Fruit fly (Drosophila melanogaster) whole organism, embryonic: ENCODE data around the gene Upf2.
A peak's percentile ranks its signal among the peaks of the same experiment; 100 is the strongest.

ENCODE experiments used
- Adf1 ChIP-seq: fragments of 200-800 bp; sonication (Bioruptor generic); IDR thresholded peaks from 2 replicates; pipeline ENCODE4 v1.3.6; 2022; ENCODE audit warnings: missing biosample characterization, missing genetic modification characterization
- Aef1 ChIP-seq: fragments of 200-800 bp; sonication (Bioruptor generic); IDR thresholded peaks from 3 replicates; pipeline ENCODE4 v1.3.6; 2022; ENCODE audit warnings: missing biosample characterization, missing genetic modification characterization
- Atf-2 ChIP-seq: fragments of 200-800 bp; sonication (Bioruptor generic); optimal IDR thresholded peaks from 2 replicates; lab custom pipeline; 2016; ENCODE audit warnings: missing biosample characterization, missing genetic modification characterization
- Atf3 ChIP-seq: fragments of 200-800 bp; sonication (Bioruptor generic); optimal IDR thresholded peaks from 3 replicates; lab custom pipeline; 2016; ENCODE audit warnings: missing biosample characterization, missing genetic modification characterization
- CG10979 ChIP-seq: fragments of 200-800 bp; sonication (Bioruptor generic); optimal IDR thresholded peaks from 2 replicates; lab custom pipeline; 2018; ENCODE audit warnings: missing biosample characterization, mild to moderate bottlenecking, missing genetic modification characterization, moderate library complexity
- CG12236 ChIP-seq: fragments of 200-800 bp; sonication (Bioruptor generic); optimal IDR thresholded peaks from 2 replicates; lab custom pipeline; 2016; ENCODE audit warnings: missing biosample characterization, missing genetic modification characterization
- CG13894 ChIP-seq: fragments of 200-800 bp; sonication (Bioruptor generic); optimal IDR thresholded peaks from 3 replicates; lab custom pipeline; 2018; ENCODE audit warnings: missing biosample characterization, mild to moderate bottlenecking, missing genetic modification characterization, moderate library complexity
- CG14014 ChIP-seq: fragments of 200-800 bp; sonication (Bioruptor generic); IDR thresholded peaks from 2 replicates; pipeline ENCODE4 v1.3.6; 2022; ENCODE audit warnings: missing biosample characterization, missing genetic modification characterization
- CG15514 ChIP-seq: fragments of 200-800 bp; sonication (Bioruptor generic); optimal IDR thresholded peaks from 3 replicates; lab custom pipeline; 2017; ENCODE audit warnings: missing biosample characterization, missing genetic modification characterization, mild to moderate bottlenecking, moderate library complexity, missing genetic modification reagents
- CG15696 ChIP-seq: fragments of 200-800 bp; sonication (Bioruptor generic); optimal IDR thresholded peaks from 2 replicates; lab custom pipeline; 2019; ENCODE audit warnings: missing biosample characterization, mild to moderate bottlenecking, missing genetic modification characterization, moderate library complexity
- CG16815 ChIP-seq: fragments of 200-800 bp; sonication (Bioruptor generic); optimal IDR thresholded peaks from 3 replicates; lab custom pipeline; 2017; ENCODE audit warnings: missing biosample characterization, mild to moderate bottlenecking, missing genetic modification characterization
- CG17385 ChIP-seq: fragments of 200-800 bp; sonication (Bioruptor generic); optimal IDR thresholded peaks from 3 replicates; lab custom pipeline; 2018; ENCODE audit warnings: missing biosample characterization, mild to moderate bottlenecking, missing genetic modification characterization
- CG17568 ChIP-seq: fragments of 200-800 bp; sonication (Bioruptor generic); optimal IDR thresholded peaks from 2 replicates; lab custom pipeline; 2018; ENCODE audit warnings: missing biosample characterization, mild to moderate bottlenecking, missing genetic modification characterization, moderate library complexity
- CG30403 ChIP-seq: fragments of 200-800 bp; sonication (Bioruptor generic); optimal IDR thresholded peaks from 3 replicates; lab custom pipeline; 2016; ENCODE audit warnings: missing biosample characterization, missing genetic modification characterization
- CG31224 ChIP-seq: fragments of 200-800 bp; sonication (Bioruptor generic); IDR thresholded peaks from 2 replicates; pipeline ENCODE4 v1.3.6; 2022; ENCODE audit warnings: missing biosample characterization, missing genetic modification characterization
- CG31388 ChIP-seq: fragments of 200-800 bp; sonication (Bioruptor generic); optimal IDR thresholded peaks from 2 replicates; lab custom pipeline; 2016; ENCODE audit warnings: missing biosample characterization, missing genetic modification characterization
- CG3407 ChIP-seq: fragments of 200-800 bp; sonication (Bioruptor generic); optimal IDR thresholded peaks from 2 replicates; lab custom pipeline; 2018; ENCODE audit warnings: missing biosample characterization, mild to moderate bottlenecking, missing genetic modification characterization
- CG3847 ChIP-seq: fragments of 200-800 bp; sonication (Bioruptor generic); IDR thresholded peaks from 2 replicates; pipeline ENCODE4 v1.3.6; 2022; ENCODE audit warnings: missing biosample characterization, missing genetic modification characterization
- CG5245 ChIP-seq: fragments of 200-800 bp; sonication (Bioruptor generic); optimal IDR thresholded peaks from 3 replicates; lab custom pipeline; 2016; ENCODE audit warnings: missing biosample characterization, missing genetic modification characterization
- CG6683 ChIP-seq: fragments of 200-800 bp; sonication (Bioruptor generic); optimal IDR thresholded peaks from 2 replicates; lab custom pipeline; 2017; ENCODE audit warnings: missing biosample characterization, mild to moderate bottlenecking, missing genetic modification characterization, missing genetic modification reagents
- CG9215 ChIP-seq: fragments of 200-800 bp; sonication (Bioruptor generic); IDR thresholded peaks from 2 replicates; pipeline ENCODE4 v1.3.6; 2022; ENCODE audit warnings: missing biosample characterization, missing genetic modification characterization
- CG9817 ChIP-seq: fragments of 200-800 bp; sonication (Bioruptor generic); optimal IDR thresholded peaks from 2 replicates; lab custom pipeline; 2018; ENCODE audit warnings: missing biosample characterization, mild to moderate bottlenecking, missing genetic modification characterization, moderate library complexity
- CG9876 ChIP-seq: fragments of 200-800 bp; sonication (Bioruptor generic); optimal IDR thresholded peaks from 2 replicates; lab custom pipeline; 2016; ENCODE audit warnings: missing biosample characterization, missing genetic modification characterization
- D19B ChIP-seq: fragments of 200-800 bp; sonication (Bioruptor generic); optimal IDR thresholded peaks from 2 replicates; lab custom pipeline; 2017; ENCODE audit warnings: missing biosample characterization, mild to moderate bottlenecking, missing genetic modification characterization
- Dll ChIP-seq: fragments of 200-800 bp; sonication (Bioruptor generic); IDR thresholded peaks from 4 replicates; pipeline ENCODE4 v1.3.6; 2022; ENCODE audit warnings: missing biosample characterization, missing genetic modification characterization; ENCODE audit not compliant: partially characterized antibody
- Fer3 ChIP-seq: fragments of 200-800 bp; sonication (Bioruptor generic); optimal IDR thresholded peaks from 2 replicates; lab custom pipeline; 2018; ENCODE audit warnings: missing biosample characterization, mild to moderate bottlenecking, missing genetic modification characterization, moderate library complexity
- Hr3 ChIP-seq: fragments of 200-800 bp; sonication (Bioruptor generic); optimal IDR thresholded peaks from 3 replicates; lab custom pipeline; 2016; ENCODE audit warnings: missing biosample characterization, missing genetic modification characterization
- Optix ChIP-seq: fragments of 200-800 bp; sonication (Bioruptor generic); IDR thresholded peaks from 3 replicates; pipeline ENCODE4 v1.3.6; 2022; ENCODE audit warnings: missing biosample characterization, missing genetic modification characterization
- abd-A ChIP-seq: fragments of 200-800 bp; sonication (Bioruptor generic); optimal IDR thresholded peaks from 3 replicates; lab custom pipeline; 2019; ENCODE audit warnings: missing biosample characterization, mild to moderate bottlenecking, missing genetic modification characterization, moderate library complexity
- ara ChIP-seq: fragments of 200-800 bp; sonication (Bioruptor generic); IDR thresholded peaks from 2 replicates; pipeline ENCODE4 v1.3.6; 2022; ENCODE audit warnings: missing biosample characterization, missing genetic modification characterization
- crc ChIP-seq: fragments of 200-800 bp; sonication (Bioruptor generic); optimal IDR thresholded peaks from 2 replicates; lab custom pipeline; 2016; ENCODE audit warnings: missing biosample characterization, missing genetic modification characterization
- dimm ChIP-seq: fragments of 200-800 bp; sonication (Bioruptor generic); IDR thresholded peaks from 2 replicates; pipeline ENCODE4 v1.3.6; 2022; ENCODE audit warnings: missing biosample characterization, missing genetic modification characterization
- exex ChIP-seq: fragments of 200-800 bp; sonication (Bioruptor generic); optimal IDR thresholded peaks from 4 replicates; lab custom pipeline; 2018; ENCODE audit warnings: missing biosample characterization, mild to moderate bottlenecking, missing genetic modification characterization, moderate library complexity
- fd102C ChIP-seq: fragments of 200-800 bp; sonication (Bioruptor generic); optimal IDR thresholded peaks from 2 replicates; lab custom pipeline; 2018; ENCODE audit warnings: missing biosample characterization, mild to moderate bottlenecking, missing genetic modification characterization, moderate library complexity
- ftz-f1 ChIP-seq: fragments of 200-800 bp; sonication (Bioruptor generic); optimal IDR thresholded peaks from 2 replicates; lab custom pipeline; 2016; ENCODE audit warnings: missing biosample characterization, missing genetic modification characterization
- gcm ChIP-seq: fragments of 200-800 bp; sonication (Bioruptor generic); optimal IDR thresholded peaks from 2 replicates; lab custom pipeline; 2019; ENCODE audit warnings: missing biosample characterization, mild to moderate bottlenecking, missing genetic modification characterization, moderate library complexity
- inv ChIP-seq: fragments of 200-800 bp; sonication (Bioruptor generic); IDR thresholded peaks from 2 replicates; pipeline ENCODE4 v1.3.6; 2022; ENCODE audit warnings: missing biosample characterization, missing genetic modification characterization; ENCODE audit not compliant: partially characterized antibody
- klu ChIP-seq: fragments of 200-800 bp; sonication (Bioruptor generic); IDR thresholded peaks from 2 replicates; pipeline ENCODE4 v1.3.6; 2022; ENCODE audit warnings: missing biosample characterization, missing genetic modification characterization
- lmd ChIP-seq: fragments of 200-800 bp; sonication (Bioruptor generic); IDR thresholded peaks from 2 replicates; pipeline ENCODE4 v1.3.6; 2022; ENCODE audit warnings: missing biosample characterization, missing genetic modification characterization
- mld ChIP-seq: fragments of 200-800 bp; sonication (Bioruptor generic); IDR thresholded peaks from 3 replicates; pipeline ENCODE4 v1.3.6; 2022; ENCODE audit warnings: missing biosample characterization, missing genetic modification characterization; ENCODE audit not compliant: partially characterized antibody
- nau ChIP-seq: fragments of 200-800 bp; sonication (Bioruptor generic); optimal IDR thresholded peaks from 3 replicates; lab custom pipeline; 2017; ENCODE audit warnings: missing biosample characterization, mild to moderate bottlenecking, missing genetic modification characterization, missing genetic modification reagents
- pb ChIP-seq: fragments of 200-800 bp; sonication (Bioruptor generic); optimal IDR thresholded peaks from 3 replicates; lab custom pipeline; 2016; ENCODE audit warnings: missing biosample characterization, missing genetic modification characterization
- pum ChIP-seq: fragments of 200-800 bp; sonication (Bioruptor generic); optimal IDR thresholded peaks from 2 replicates; lab custom pipeline; 2016; ENCODE audit warnings: missing biosample characterization, missing genetic modification characterization
- ro ChIP-seq: fragments of 200-800 bp; sonication (Bioruptor generic); IDR thresholded peaks from 2 replicates; pipeline ENCODE4 v1.3.6; 2022; ENCODE audit warnings: missing biosample characterization, missing genetic modification characterization
- sisA ChIP-seq: fragments of 200-800 bp; sonication (Bioruptor generic); IDR thresholded peaks from 2 replicates; pipeline ENCODE4 v1.3.6; 2022; ENCODE audit warnings: missing biosample characterization, missing genetic modification characterization
- stc ChIP-seq: fragments of 200-800 bp; sonication (Bioruptor generic); IDR thresholded peaks from 2 replicates; pipeline ENCODE4 v1.3.6; 2022; ENCODE audit warnings: missing biosample characterization, missing genetic modification characterization
- tll ChIP-seq, 2 experiments: fragments of 200-800 bp in 1 of 2; fragments of >200 bp in 1 of 2; sonication (Bioruptor generic) in 1 of 2; optimal IDR thresholded peaks; 2 replicates each; lab custom pipeline; 2017 to 2019; ENCODE audit warnings: missing biosample characterization in 2 of 2, missing genetic modification characterization in 2 of 2, mild to moderate bottlenecking in 1 of 2, moderate library complexity in 1 of 2
- tna ChIP-seq: fragments of 200-800 bp; sonication (Bioruptor generic); IDR thresholded peaks from 2 replicates; pipeline ENCODE4 v1.3.6; 2022; ENCODE audit warnings: missing biosample characterization, missing genetic modification characterization; ENCODE audit not compliant: partially characterized antibody
- ttk ChIP-seq: fragments of 200-800 bp; sonication (Bioruptor generic); IDR thresholded peaks from 2 replicates; pipeline ENCODE4 v2.1.2; 2022; ENCODE audit warnings: missing biosample characterization, missing genetic modification characterization
- wek ChIP-seq: fragments of 200-800 bp; sonication (Bioruptor generic); optimal IDR thresholded peaks from 3 replicates; lab custom pipeline; 2018; ENCODE audit warnings: missing biosample characterization, mild to moderate bottlenecking, missing genetic modification characterization, moderate library complexity

Gene Upf2

DNA sequence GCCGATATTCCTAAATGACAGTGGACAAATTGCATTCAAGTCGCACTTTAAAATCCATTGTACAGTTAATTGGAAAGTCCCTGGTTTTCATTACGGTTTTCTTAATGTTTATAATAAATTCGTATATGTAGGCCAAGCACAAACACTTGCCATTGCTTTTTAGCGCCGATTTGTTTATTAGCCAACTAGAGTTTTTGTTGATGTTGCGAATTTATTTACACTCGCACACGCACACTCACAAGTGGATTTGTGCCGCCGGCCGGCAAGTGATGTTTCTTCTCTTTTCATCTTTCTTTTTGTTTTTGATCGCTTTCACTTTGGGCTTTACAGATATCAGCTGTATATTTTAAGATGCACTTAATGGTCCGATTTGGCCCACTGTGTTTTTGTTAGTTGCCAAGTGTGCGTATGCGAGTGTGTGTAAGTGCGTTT lies 18.0 kb downstream of the Upf2 start (continued):
- peak; percentile 84 for TF ChIP-seq CG30403 (GFP tag; lab: Kevin White, UChicago)
- peak; percentile 51 for TF ChIP-seq CG17385 (GFP tag; lab: Kevin White, UChicago)
- TF ChIP-seq sisA (GFP tag; lab: Robert Waterston, UW), result peak; percentile 35; the same call in 1 of the 2 replicates
- TF ChIP-seq Dll (GFP tag; lab: Robert Waterston, UW), result no peak
- peak; percentile 68 for TF ChIP-seq CG9817 (tag; lab: Kevin White, UChicago)
- TF ChIP-seq CG10979, result peak; percentile 74
- no peak for TF ChIP-seq CG15514 (GFP tag; lab: Kevin White, UChicago)
- no peak for TF ChIP-seq tll (GFP tag; optimal IDR thresholded peaks at IDR 0.05; lab: Kevin White, UChicago)
- TF ChIP-seq lmd (GFP tag; lab: Robert Waterston, UW), result peak; percentile 77
- peak; percentile 47 for TF ChIP-seq Atf3 (GFP tag; lab: Kevin White, UChicago)
- peak; percentile 35 for TF ChIP-seq gcm (GFP tag; lab: Kevin White, UChicago)
- TF ChIP-seq CG9876 (GFP tag; lab: Kevin White, UChicago), result peak; percentile 68
- TF ChIP-seq ftz-f1 (GFP tag; lab: Kevin White, UChicago), result no peak
- no peak for TF ChIP-seq inv (GFP tag; lab: Robert Waterston, UW)
- peak; percentile 67 for TF ChIP-seq Atf-2 (GFP tag; lab: Kevin White, UChicago)
- peak; percentile 64 for TF ChIP-seq Hr3 (GFP tag; lab: Kevin White, UChicago)
- 0 out of 2 replicates have a peak, but pooled peaks have one; percentile 44 for TF ChIP-seq stc (GFP tag; lab: Robert Waterston, UW)
- TF ChIP-seq CG13894, result peak; percentile 4
- TF ChIP-seq crc (GFP tag; lab: Kevin White, UChicago), result peak; percentile 65
- TF ChIP-seq klu (GFP tag; lab: Robert Waterston, UW), result peak; percentile 24; the same call in 1 of the 2 replicates
- peak; percentile 16 for TF ChIP-seq CG5245 (GFP tag; lab: Kevin White, UChicago)
- TF ChIP-seq CG31388 (GFP tag; lab: Kevin White, UChicago), result no peak
- TF ChIP-seq pb (GFP tag; lab: Kevin White, UChicago), result peak; percentile 76
- TF ChIP-seq CG3407, result peak; percentile 55
- peak; percentile 72 for TF ChIP-seq pum (GFP tag; lab: Kevin White, UChicago)
- TF ChIP-seq CG17568 (GFP tag; lab: Kevin White, UChicago), result peak; percentile 37
- TF ChIP-seq CG9215, result peak; percentile 60
- TF ChIP-seq CG31224, result peak; percentile 37; the same call in 1 of the 2 replicates
- TF ChIP-seq fd102C (GFP tag; lab: Kevin White, UChicago), result no peak
- TF ChIP-seq tna (GFP tag; lab: Robert Waterston, UW), result no peak
- no peak for TF ChIP-seq exex (tag; lab: Kevin White, UChicago)
- TF ChIP-seq abd-A (tag; lab: Kevin White, UChicago), result no peak
- TF ChIP-seq D19B (GFP tag; lab: Kevin White, UChicago), result peak; percentile 69
- no peak for TF ChIP-seq wek (GFP tag; lab: Kevin White, UChicago)
- no peak; the same call in 1 of the 2 replicates for TF ChIP-seq ro
- TF ChIP-seq CG3847 (GFP tag; lab: Robert Waterston, UW), result peak; percentile 25; the same call in 1 of the 2 replicates
- TF ChIP-seq Adf1 (GFP tag; lab: Robert Waterston, UW), result no peak
- peak; percentile 44; the same call in 1 of the 2 replicates for TF ChIP-seq CG14014 (GFP tag; lab: Robert Waterston, UW)
- TF ChIP-seq dimm (GFP tag; lab: Robert Waterston, UW), result no peak
- no peak for TF ChIP-seq ara (GFP tag; lab: Robert Waterston, UW)
- TF ChIP-seq CG15696 (tag; lab: Kevin White, UChicago), result peak; percentile 67
- TF ChIP-seq ttk (GFP tag; lab: Robert Waterston, UW), result peak; percentile 39; the same call in 1 of the 2 replicates
- no peak for TF ChIP-seq mld (GFP tag; lab: Robert Waterston, UW)
- TF ChIP-seq CG16815, result peak; percentile 77
- TF ChIP-seq CG6683 (GFP tag; lab: Kevin White, UChicago), result peak; percentile 28
- peak; percentile 30; the same call in 2 of the 3 replicates for TF ChIP-seq Aef1 (GFP tag; lab: Robert Waterston, UW)
- TF ChIP-seq Optix (GFP tag; lab: Robert Waterston, UW), result peak; percentile 31; the same call in 1 of the 3 replicates
- TF ChIP-seq CG12236 (GFP tag; lab: Kevin White, UChicago), result peak; percentile 65
- peak; percentile 46 for TF ChIP-seq nau
- peak; percentile 36 for TF ChIP-seq Fer3 (tag; lab: Kevin White, UChicago)
